Fruit fly (Drosophila melanogaster): ENCODE results near the gene GABA-B-R1.

Gene GABA-B-R1

DNA sequence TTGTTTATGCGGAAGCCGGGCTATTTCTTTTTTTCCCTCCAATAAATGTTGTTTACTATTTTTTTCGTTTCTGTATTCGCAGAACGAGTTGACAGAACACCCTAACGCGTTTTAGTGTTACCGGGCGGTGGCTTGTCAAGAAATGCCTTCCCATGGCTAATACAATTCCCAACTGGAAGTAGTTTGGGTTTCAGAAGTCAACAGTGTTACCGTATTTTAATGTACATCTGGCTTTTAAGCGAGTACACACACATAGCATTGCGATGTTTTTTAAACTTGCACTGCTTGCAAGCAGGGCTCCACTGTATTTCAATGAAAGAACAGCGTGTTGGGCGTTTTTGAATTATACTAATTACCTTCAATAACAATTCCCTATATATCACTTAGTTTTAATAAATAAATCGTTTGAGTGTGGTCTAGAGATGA, 44.5 kb downstream of the GABA-B-R1 start, which contains the start of gene TfIIS (continued):
- TF ChIP-seq CG12391 (tag; optimal IDR thresholded peaks at IDR 0.05) (peak; percentile 28), Lim3 (GFP tag; IDR thresholded peaks at IDR 0.05) (no peak), CG15011 (GFP tag; optimal IDR thresholded peaks at IDR 0.05) (no peak), CG13123 (GFP tag; optimal IDR thresholded peaks at IDR 0.05) (no peak), Sox100B (GFP tag; optimal IDR thresholded peaks at IDR 0.05) (no peak), vvl (GFP tag; IDR thresholded peaks at IDR 0.05) (peak; percentile 58), lmd (GFP tag; IDR thresholded peaks at IDR 0.05) (peak; percentile 7; the same call in 1 of the 2 replicates), MBD-R2 (GFP tag; IDR thresholded peaks at IDR 0.05) (peak; percentile 74), slp2 (GFP tag; optimal IDR thresholded peaks at IDR 0.05) (no peak), CG11085 (GFP tag; IDR thresholded peaks at IDR 0.05) (no peak), MESR4 (GFP tag; optimal IDR thresholded peaks at IDR 0.05) (peak; percentile 87), CG8478 (optimal IDR thresholded peaks at IDR 0.05) (peak; percentile 79), Sin3A (optimal IDR thresholded peaks at IDR 0.05) (peak; percentile 74), CG17328 (GFP tag; IDR thresholded peaks at IDR 0.05) (no peak), CG4404 (GFP tag; IDR thresholded peaks at IDR 0.05) (no peak), Pdp1 (GFP tag; optimal IDR thresholded peaks at IDR 0.05) (peak in 1 of 2 experiments; percentile 49), CG10209 (GFP tag; optimal IDR thresholded peaks at IDR 0.05) (no peak), BEAF-32 (GFP tag; optimal IDR thresholded peaks at IDR 0.05) (peak; percentile 69), dysf (GFP tag; IDR thresholded peaks at IDR 0.05) (no peak), NFAT (GFP tag; IDR thresholded peaks at IDR 0.05) (no peak), Sry-β (GFP tag; optimal IDR thresholded peaks at IDR 0.05) (no peak), CG18476 (GFP tag; optimal IDR thresholded peaks at IDR 0.05) (no peak), CG12942 (GFP tag; optimal IDR thresholded peaks at IDR 0.05) (no peak), lola (GFP tag; optimal IDR thresholded peaks at IDR 0.05) (no peak), E2f2 (GFP tag; IDR thresholded peaks at IDR 0.05) (peak; percentile 83), mam (GFP tag; optimal IDR thresholded peaks at IDR 0.05) (peak; percentile 48), Atf-2 (GFP tag; optimal IDR thresholded peaks at IDR 0.05) (no peak), CG3407 (GFP tag; optimal IDR thresholded peaks at IDR 0.05) (no peak), vfl (GFP tag; optimal IDR thresholded peaks at IDR 0.05) (no peak), so (GFP tag; IDR thresholded peaks at IDR 0.05) (no peak), Adf1 (GFP tag; IDR thresholded peaks at IDR 0.05) (peak; percentile 13; the same call in 1 of the 2 replicates), CG33557 (GFP tag; optimal IDR thresholded peaks at IDR 0.05) (no peak), PHDP (tag; optimal IDR thresholded peaks at IDR 0.05) (no peak), row (GFP tag; IDR thresholded peaks at IDR 0.05) (peak; percentile 51), Hmx (GFP tag; optimal IDR thresholded peaks at IDR 0.05) (no peak), Vsx1 (GFP tag; optimal IDR thresholded peaks at IDR 0.05) (peak; percentile 84), Sox102F (GFP tag; optimal IDR thresholded peaks at IDR 0.05) (no peak), mirr (GFP tag; optimal IDR thresholded peaks at IDR 0.05) (no peak), otp (GFP tag; IDR thresholded peaks at IDR 0.05) (no peak), dmrt11E (tag; optimal IDR thresholded peaks at IDR 0.05) (no peak), CG17612 (GFP tag; IDR thresholded peaks at IDR 0.05) (no peak), dimm (GFP tag; IDR thresholded peaks at IDR 0.05) (no peak), CG2875 (GFP tag; optimal IDR thresholded peaks at IDR 0.05) (no peak), CG18262 (tag; optimal IDR thresholded peaks at IDR 0.05) (no peak), CG8281 (tag; optimal IDR thresholded peaks at IDR 0.05) (no peak), CG11504 (tag; optimal IDR thresholded peaks at IDR 0.05) (peak; percentile 49), CG2199 (GFP tag; IDR thresholded peaks at IDR 0.05) (peak; percentile 55; the same call in 1 of the 3 replicates), Bdp1 (GFP tag; optimal IDR thresholded peaks at IDR 0.05) (no peak), sc (optimal IDR thresholded peaks at IDR 0.05) (no peak), sc (GFP tag; optimal IDR thresholded peaks at IDR 0.05) (no peak), gsb-n (tag; optimal IDR thresholded peaks at IDR 0.05) (no peak), gt (GFP tag; IDR thresholded peaks at IDR 0.05) (no peak), CG1792 (GFP tag; optimal IDR thresholded peaks at IDR 0.05) (no peak)
